Comparison of ENCODE assay signal across 3 worm cellular contexts in the genomic region with DNA sequence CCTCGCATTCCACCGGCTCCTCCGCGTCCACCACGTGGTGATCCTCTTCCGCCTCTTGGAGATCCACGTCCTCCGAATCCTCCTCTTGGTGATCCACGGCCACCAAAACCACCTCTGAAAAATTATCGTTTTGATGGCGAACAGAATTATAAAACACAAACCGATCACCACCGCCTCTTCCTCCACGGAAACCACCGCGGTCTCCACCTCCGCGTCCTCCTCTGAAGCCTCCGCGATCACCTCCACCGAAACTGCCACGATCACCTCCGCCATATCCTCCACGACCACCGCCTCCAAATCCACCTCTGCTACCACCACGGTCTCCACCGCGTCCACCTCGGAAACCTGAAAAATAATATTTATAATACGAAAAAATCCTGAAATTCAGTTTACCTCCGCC.
TF ChIP-seq lines count a peak whose summit lies in the region.

No protein-coding gene starts in this region.

TF ChIP-seq in whole organism, L4 larva, 104 proteins besides CTCF, POLR2A, EP300 and RAD21:
- peak; percentile 90 for TF ChIP-seq set-16 (GFP tag; IDR thresholded peaks at IDR 0.05; lab: Robert Waterston, UW)
- TF ChIP-seq aha-1 (tag; lab: Kevin White, UChicago) = peak; percentile 99
- TF ChIP-seq dve-1 (tag; optimal IDR thresholded peaks at IDR 0.05; lab: Kevin White, UChicago; ENCODE audit: insufficient read depth) = no peak

TF ChIP-seq in whole organism, mixed stage, embryonic, 35 proteins besides CTCF, POLR2A, EP300 and RAD21:
- no peak for TF ChIP-seq nhr-237 (tag; optimal IDR thresholded peaks at IDR 0.05; lab: Kevin White, UChicago)
- no peak for TF ChIP-seq ztf-11 (tag; optimal IDR thresholded peaks at IDR 0.05; lab: Kevin White, UChicago)
- peak; percentile 6 for TF ChIP-seq drap-1 (GFP tag; optimal IDR thresholded peaks at IDR 0.05; lab: Kevin White, UChicago)
- no peak for TF ChIP-seq elt-3 (tag; optimal IDR thresholded peaks at IDR 0.05; lab: Kevin White, UChicago)
- no peak for TF ChIP-seq ham-2 (GFP tag; optimal IDR thresholded peaks at IDR 0.05; lab: Kevin White, UChicago)
- no peak for TF ChIP-seq flh-1 (GFP tag; optimal IDR thresholded peaks at IDR 0.05; lab: Kevin White, UChicago)
- no peak for TF ChIP-seq nhr-2 (tag; optimal IDR thresholded peaks at IDR 0.05; lab: Kevin White, UChicago)

TF ChIP-seq in whole organism, young adult, 124 proteins besides CTCF, POLR2A, EP300 and RAD21:
- TF ChIP-seq nfya-2 (GFP tag; IDR thresholded peaks at IDR 0.05; lab: Robert Waterston, UW) (no peak), egrh-3 (GFP tag; IDR thresholded peaks at IDR 0.05; lab: Robert Waterston, UW) (peak; percentile 78), hsf-1 (GFP tag; IDR thresholded peaks at IDR 0.05; lab: Robert Waterston, UW) (peak; percentile 5; the same call in 1 of the 2 replicates), lin-26 (GFP tag; IDR thresholded peaks at IDR 0.05; lab: Robert Waterston, UW) (no peak; the same call in 1 of the 2 replicates), bed-2 (GFP tag; IDR thresholded peaks at IDR 0.05; lab: Robert Waterston, UW) (no peak), dox-1 (GFP tag; IDR thresholded peaks at IDR 0.05; lab: Robert Waterston, UW) (peak; percentile 11; the same call in 1 of the 2 replicates), F57A8.1 (GFP tag; optimal IDR thresholded peaks at IDR 0.05; lab: Kevin White, UChicago) (peak; percentile 20), attf-6 (GFP tag; IDR thresholded peaks at IDR 0.05; lab: Robert Waterston, UW) (peak; percentile 35; the same call in 1 of the 2 replicates), sptf-2 (GFP tag; optimal IDR thresholded peaks at IDR 0.05; lab: Kevin White, UChicago) (peak; percentile 2), zfh-2 (GFP tag; conservative IDR thresholded peaks at IDR 0.05; lab: Robert Waterston, UW) (peak; percentile 87)
TF ChIP-seq in whole organism, young adult: peak in this region for 7.
